Fruit fly (Drosophila melanogaster) whole organism, embryonic: ENCODE data around the gene Ero1L.

Source experiments
- Ada2b ChIP-seq: fragments of 200-800 bp; sonication (Bioruptor generic); IDR thresholded peaks from 2 replicates; pipeline ENCODE4 v1.3.6; 2022; ENCODE audit warnings: missing biosample characterization, missing genetic modification characterization
- Atf3 ChIP-seq: fragments of 200-800 bp; sonication (Bioruptor generic); optimal IDR thresholded peaks from 3 replicates; lab custom pipeline; 2016; ENCODE audit warnings: missing biosample characterization, missing genetic modification characterization
- B-H1 ChIP-seq: fragments of 200-800 bp; sonication (Bioruptor generic); IDR thresholded peaks from 3 replicates; pipeline ENCODE4 v1.3.6; 2022; ENCODE audit warnings: missing biosample characterization, missing genetic modification characterization
- Bdp1 ChIP-seq: fragments of 200-800 bp; sonication (Bioruptor generic); optimal IDR thresholded peaks from 3 replicates; lab custom pipeline; 2016; ENCODE audit warnings: missing biosample characterization, missing genetic modification characterization
- CG10654 ChIP-seq: fragments of 200-800 bp; sonication (Bioruptor generic); optimal IDR thresholded peaks from 2 replicates; lab custom pipeline; 2016; ENCODE audit warnings: missing biosample characterization, missing genetic modification characterization
- CG11504 ChIP-seq: fragments of 200-800 bp; sonication (Bioruptor generic); optimal IDR thresholded peaks from 3 replicates; lab custom pipeline; 2019; ENCODE audit warnings: missing biosample characterization, mild to moderate bottlenecking, missing genetic modification characterization, moderate library complexity
- CG12769 ChIP-seq: fragments of 200-800 bp; sonication (Bioruptor generic); optimal IDR thresholded peaks from 2 replicates; lab custom pipeline; 2019; ENCODE audit warnings: missing biosample characterization, mild to moderate bottlenecking, missing genetic modification characterization, moderate library complexity
- CG12942 ChIP-seq: fragments of 200-800 bp; sonication (Bioruptor generic); optimal IDR thresholded peaks from 3 replicates; lab custom pipeline; 2016; ENCODE audit warnings: missing biosample characterization, missing genetic modification characterization
- CG13287 ChIP-seq: fragments of 200-800 bp; sonication (Bioruptor generic); IDR thresholded peaks from 2 replicates; pipeline ENCODE4 v1.3.6; 2022; ENCODE audit warnings: missing biosample characterization, missing genetic modification characterization; ENCODE audit not compliant: partially characterized antibody
- CG13624 ChIP-seq: fragments of 200-800 bp; sonication (Bioruptor generic); optimal IDR thresholded peaks from 2 replicates; lab custom pipeline; 2016; ENCODE audit warnings: missing biosample characterization, missing genetic modification characterization
- CG15269 ChIP-seq: fragments of 200-800 bp; sonication (Bioruptor generic); optimal IDR thresholded peaks from 2 replicates; lab custom pipeline; 2018; ENCODE audit warnings: missing biosample characterization, mild to moderate bottlenecking, missing genetic modification characterization, moderate library complexity
- CG16863 ChIP-seq: fragments of 200-800 bp; sonication (Bioruptor generic); optimal IDR thresholded peaks from 3 replicates; lab custom pipeline; 2016; ENCODE audit warnings: missing biosample characterization, missing genetic modification characterization
- CG1792 ChIP-seq: fragments of 200-800 bp; sonication (Bioruptor generic); optimal IDR thresholded peaks from 2 replicates; lab custom pipeline; 2016; ENCODE audit warnings: missing biosample characterization, missing genetic modification characterization
- CG2116 ChIP-seq: fragments of 200-800 bp; sonication (Bioruptor generic); optimal IDR thresholded peaks from 3 replicates; lab custom pipeline; 2018; ENCODE audit warnings: missing biosample characterization, mild to moderate bottlenecking, missing genetic modification characterization
- CG31224 ChIP-seq: fragments of 200-800 bp; sonication (Bioruptor generic); IDR thresholded peaks from 2 replicates; pipeline ENCODE4 v1.3.6; 2022; ENCODE audit warnings: missing biosample characterization, missing genetic modification characterization
- CG32532 ChIP-seq: fragments of 200-800 bp; sonication (Bioruptor generic); IDR thresholded peaks from 2 replicates; pipeline ENCODE4 v1.3.6; 2022; ENCODE audit warnings: missing biosample characterization, missing genetic modification characterization
- CG32767 ChIP-seq: fragments of 200-800 bp; sonication (Bioruptor generic); IDR thresholded peaks from 2 replicates; pipeline ENCODE4 v1.3.6; 2022; ENCODE audit warnings: missing biosample characterization, missing genetic modification characterization
- CG33213 ChIP-seq: fragments of 200-800 bp; sonication (Bioruptor generic); optimal IDR thresholded peaks from 3 replicates; lab custom pipeline; 2016; ENCODE audit warnings: missing biosample characterization, missing genetic modification characterization
- CG34376 ChIP-seq: fragments of 200-800 bp; sonication (Bioruptor generic); optimal IDR thresholded peaks from 2 replicates; lab custom pipeline; 2018; ENCODE audit warnings: missing biosample characterization, mild to moderate bottlenecking, missing genetic modification characterization
- CG5180 ChIP-seq: fragments of 200-800 bp; sonication (Bioruptor generic); optimal IDR thresholded peaks from 3 replicates; lab custom pipeline; 2017; ENCODE audit warnings: missing biosample characterization, missing genetic modification characterization, mild to moderate bottlenecking, moderate library complexity, missing genetic modification reagents
- CG6175 ChIP-seq: fragments of 200-800 bp; sonication (Bioruptor generic); IDR thresholded peaks from 3 replicates; pipeline ENCODE4 v1.3.6; 2022; ENCODE audit warnings: missing biosample characterization, missing genetic modification characterization
- CG7745 ChIP-seq: fragments of 200-800 bp; sonication (Bioruptor generic); optimal IDR thresholded peaks from 2 replicates; lab custom pipeline; 2018; ENCODE audit warnings: missing biosample characterization, mild to moderate bottlenecking, missing genetic modification characterization, moderate library complexity
- CG8924 ChIP-seq: fragments of 200-800 bp; optimal IDR thresholded peaks from 3 replicates; lab custom pipeline; 2019; ENCODE audit warnings: missing biosample characterization, mild to moderate bottlenecking, missing genetic modification characterization, moderate library complexity
- CG9932 ChIP-seq: fragments of 200-800 bp; sonication (Bioruptor generic); IDR thresholded peaks from 2 replicates; pipeline ENCODE4 v1.3.6; 2022; ENCODE audit warnings: missing biosample characterization, missing genetic modification characterization
- Camta ChIP-seq: fragments of 200-800 bp; sonication (Bioruptor generic); optimal IDR thresholded peaks from 2 replicates; lab custom pipeline; 2016; ENCODE audit warnings: missing biosample characterization, missing genetic modification characterization
- Deaf1 ChIP-seq: fragments of 200-800 bp; optimal IDR thresholded peaks from 3 replicates; lab custom pipeline; 2019; ENCODE audit warnings: missing biosample characterization, mild to moderate bottlenecking, missing genetic modification characterization, moderate library complexity
- Dfd ChIP-seq, 2 experiments: fragments of >200 bp; optimal IDR thresholded peaks; 2 replicates each; lab custom pipeline; 2017; ENCODE audit warnings: missing biosample characterization in 2 of 2, missing genetic modification characterization in 2 of 2
- Fer1 ChIP-seq: fragments of 200-800 bp; sonication (Bioruptor generic); optimal IDR thresholded peaks from 2 replicates; lab custom pipeline; 2017; ENCODE audit warnings: missing biosample characterization, mild to moderate bottlenecking, missing genetic modification characterization
- H15 ChIP-seq: fragments of 200-800 bp; sonication (Bioruptor generic); IDR thresholded peaks from 3 replicates; pipeline ENCODE4 v1.3.6; 2022; ENCODE audit warnings: missing biosample characterization, missing genetic modification characterization
- Hey ChIP-seq: fragments of 200-800 bp; sonication (Bioruptor generic); optimal IDR thresholded peaks from 3 replicates; lab custom pipeline; 2018; ENCODE audit warnings: missing biosample characterization, mild to moderate bottlenecking, missing genetic modification characterization
- HmgZ ChIP-seq: fragments of 200-800 bp; sonication (Bioruptor generic); optimal IDR thresholded peaks from 2 replicates; lab custom pipeline; 2018; ENCODE audit warnings: missing biosample characterization, mild to moderate bottlenecking, missing genetic modification characterization
- Hsf ChIP-seq: fragments of 200-800 bp; sonication (Bioruptor generic); optimal IDR thresholded peaks from 3 replicates; lab custom pipeline; 2016; ENCODE audit warnings: missing biosample characterization, missing genetic modification characterization
- Med ChIP-seq: fragments of 200-800 bp; sonication (Bioruptor generic); peaks from one replicate; lab custom pipeline; 2016; ENCODE audit warnings: missing biosample characterization, missing genetic modification characterization, mild to moderate bottlenecking, inconsistent platforms, moderate library complexity
- NFAT ChIP-seq: fragments of 200-800 bp; sonication (Bioruptor generic); IDR thresholded peaks from 2 replicates; pipeline ENCODE4 v1.3.6; 2022; ENCODE audit warnings: missing biosample characterization, missing genetic modification characterization
- Neu2 ChIP-seq: fragments of 200-800 bp; sonication (Bioruptor generic); optimal IDR thresholded peaks from 3 replicates; lab custom pipeline; 2016; ENCODE audit warnings: missing biosample characterization, missing genetic modification characterization, borderline replicate concordance
- Nf-YC ChIP-seq: fragments of 200-800 bp; optimal IDR thresholded peaks from 3 replicates; lab custom pipeline; 2019; ENCODE audit warnings: missing biosample characterization, mild to moderate bottlenecking, missing genetic modification characterization, moderate library complexity
- Ptx1 ChIP-seq: fragments of 200-800 bp; sonication (Bioruptor generic); IDR thresholded peaks from 2 replicates; pipeline ENCODE4 v1.3.6; 2022; ENCODE audit warnings: missing biosample characterization, missing genetic modification characterization
- Sry-δ ChIP-seq: fragments of 200-800 bp; sonication (Bioruptor generic); optimal IDR thresholded peaks from 2 replicates; lab custom pipeline; 2016; ENCODE audit warnings: missing biosample characterization, missing genetic modification characterization
- Tbp ChIP-seq: fragments of >200 bp; optimal IDR thresholded peaks from 2 replicates; lab custom pipeline; 2018; ENCODE audit warnings: missing biosample characterization, missing genetic modification characterization
- cg ChIP-seq: fragments of 200-800 bp; sonication (Bioruptor generic); optimal IDR thresholded peaks from 3 replicates; lab custom pipeline; 2019; ENCODE audit warnings: missing biosample characterization, mild to moderate bottlenecking, missing genetic modification characterization, moderate library complexity
- ci ChIP-seq: fragments of 200-800 bp; sonication (Bioruptor generic); IDR thresholded peaks from 3 replicates; pipeline ENCODE4 v1.3.6; 2022; ENCODE audit warnings: missing biosample characterization, missing genetic modification characterization
- exex ChIP-seq: fragments of 200-800 bp; sonication (Bioruptor generic); optimal IDR thresholded peaks from 4 replicates; lab custom pipeline; 2018; ENCODE audit warnings: missing biosample characterization, mild to moderate bottlenecking, missing genetic modification characterization, moderate library complexity
- grn ChIP-seq: fragments of 200-800 bp; sonication (Bioruptor generic); optimal IDR thresholded peaks from 3 replicates; lab custom pipeline; 2017; ENCODE audit warnings: missing biosample characterization, missing genetic modification characterization
- h ChIP-seq: fragments of >200 bp; optimal IDR thresholded peaks from 2 replicates; lab custom pipeline; 2017
- lmd ChIP-seq: fragments of 200-800 bp; sonication (Bioruptor generic); IDR thresholded peaks from 2 replicates; pipeline ENCODE4 v1.3.6; 2022; ENCODE audit warnings: missing biosample characterization, missing genetic modification characterization
- mirr ChIP-seq: fragments of 200-800 bp; sonication (Bioruptor generic); optimal IDR thresholded peaks from 3 replicates; lab custom pipeline; 2018; ENCODE audit warnings: missing biosample characterization, mild to moderate bottlenecking, missing genetic modification characterization
- nmo ChIP-seq: fragments of 200-800 bp; sonication (Bioruptor generic); optimal IDR thresholded peaks from 2 replicates; lab custom pipeline; 2018; ENCODE audit warnings: missing biosample characterization, mild to moderate bottlenecking, missing genetic modification characterization, moderate library complexity
- pum ChIP-seq: fragments of 200-800 bp; sonication (Bioruptor generic); optimal IDR thresholded peaks from 2 replicates; lab custom pipeline; 2016; ENCODE audit warnings: missing biosample characterization, missing genetic modification characterization
- tio ChIP-seq: fragments of 200-800 bp; sonication (Bioruptor generic); optimal IDR thresholded peaks from 2 replicates; lab custom pipeline; 2017; ENCODE audit warnings: missing biosample characterization, missing genetic modification characterization, inconsistent platforms
- ttk ChIP-seq: fragments of 200-800 bp; sonication (Bioruptor generic); IDR thresholded peaks from 2 replicates; pipeline ENCODE4 v2.1.2; 2022; ENCODE audit warnings: missing biosample characterization, missing genetic modification characterization
- tx ChIP-seq: fragments of 200-800 bp; sonication (Bioruptor generic); optimal IDR thresholded peaks from 2 replicates; lab custom pipeline; 2016; ENCODE audit warnings: missing biosample characterization, missing genetic modification characterization
- vfl ChIP-seq: fragments of 200-800 bp; sonication (Bioruptor generic); optimal IDR thresholded peaks from 2 replicates; lab custom pipeline; 2016; ENCODE audit warnings: missing biosample characterization, missing genetic modification characterization

Ero1L gene

DNA sequence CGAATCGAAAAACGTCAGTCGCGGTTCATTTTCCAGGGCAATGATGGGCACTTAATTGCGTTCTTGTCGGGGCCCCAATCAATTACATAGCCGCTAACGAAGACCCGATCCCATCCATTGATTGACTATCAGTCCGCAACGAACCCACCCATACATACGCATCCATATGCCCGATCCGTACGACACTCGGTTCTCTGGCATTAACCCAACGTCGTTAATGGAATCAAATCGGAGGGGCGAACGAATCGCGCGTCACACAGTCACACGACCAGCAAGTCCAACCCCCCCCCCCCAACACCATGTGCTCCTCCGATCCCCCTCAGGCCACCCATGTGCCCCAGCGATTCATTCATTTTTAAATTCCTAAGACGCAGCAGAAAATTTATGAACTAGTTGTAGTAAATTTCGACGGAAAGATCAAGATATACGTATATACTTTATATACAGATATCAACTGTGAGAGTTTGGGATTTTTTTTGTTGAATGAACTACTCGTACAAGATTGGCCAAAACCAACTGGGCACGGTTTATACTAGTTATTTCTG is 51.1 kb downstream of the Ero1L start (continued):
- TF ChIP-seq CG15269 (tag; lab: Kevin White, UChicago) (peak; percentile 21), Tbp (no peak), CG13287 (no peak), Atf3 (GFP tag; lab: Kevin White, UChicago) (no peak), CG10654 (GFP tag; lab: Kevin White, UChicago) (no peak), pum (GFP tag; lab: Kevin White, UChicago) (no peak), Deaf1 (tag; lab: Kevin White, UChicago) (peak; percentile 97), lmd (GFP tag; lab: Robert Waterston, UW) (no peak), CG12769 (peak; percentile 95), CG32767 (GFP tag; lab: Robert Waterston, UW) (no peak), Neu2 (GFP tag; lab: Kevin White, UChicago) (no peak), CG7745 (tag; lab: Kevin White, UChicago) (peak; percentile 19), Nf-YC (tag; lab: Kevin White, UChicago) (peak; percentile 34), exex (tag; lab: Kevin White, UChicago) (peak; percentile 79), CG9932 (GFP tag; lab: Robert Waterston, UW) (peak; percentile 49; the same call in 1 of the 2 replicates), CG16863 (GFP tag; lab: Kevin White, UChicago) (no peak), Ptx1 (peak; percentile 19; the same call in 1 of the 2 replicates), CG5180 (GFP tag; lab: Kevin White, UChicago) (peak; percentile 14), nmo (GFP tag; lab: Kevin White, UChicago) (peak; percentile 10), H15 (no peak), NFAT (peak; percentile 68; the same call in 1 of the 2 replicates), B-H1 (GFP tag; lab: Robert Waterston, UW) (no peak), CG1792 (GFP tag; lab: Kevin White, UChicago) (no peak), grn (GFP tag; lab: Kevin White, UChicago) (peak; percentile 84), Fer1 (GFP tag; lab: Kevin White, UChicago) (peak; percentile 6), CG33213 (no peak), CG34376 (peak; percentile 78), Dfd (GFP tag; optimal IDR thresholded peaks at IDR 0.05; lab: Kevin White, UChicago) (no peak), Bdp1 (no peak), CG2116 (GFP tag; lab: Kevin White, UChicago) (no peak), Med (GFP tag; lab: Kevin White, UChicago) (peak; percentile 30), tx (no peak), CG32532 (GFP tag; lab: Robert Waterston, UW) (peak; percentile 54; the same call in 1 of the 2 replicates), CG11504 (no peak), CG31224 (GFP tag; lab: Robert Waterston, UW) (no peak), Sry-δ (no peak), cg (GFP tag; lab: Kevin White, UChicago) (peak; percentile 70), mirr (peak; percentile 89), CG8924 (tag; lab: Kevin White, UChicago) (no peak), ci (GFP tag; lab: Robert Waterston, UW) (0 out of 3 replicates have a peak, but pooled peaks have one; percentile 43), vfl (GFP tag; lab: Kevin White, UChicago) (no peak), Hsf (no peak), h (no peak), CG13624 (GFP tag; lab: Kevin White, UChicago) (no peak), CG12942 (no peak), Ada2b (no peak), Hey (peak; percentile 17), CG6175 (peak; percentile 63; the same call in 2 of the 3 replicates), ttk (0 out of 2 replicates have a peak, but pooled peaks have one; percentile 26), tio (no peak), HmgZ (peak; percentile 64), Camta (GFP tag; lab: Kevin White, UChicago) (no peak)
